Worm (Caenorhabditis elegans) whole organism, early embryonic: Measurements from ENCODE around the gene sups-1.

Experiments
- ama-1 ChIP-seq: fragments of 150-350 bp; optimal IDR thresholded peaks from 2 replicates; lab custom pipeline; 2014
- ceh-36 ChIP-seq: sonication (generic microtip); optimal IDR thresholded peaks from 2 replicates; lab custom pipeline; 2016; ENCODE audit warnings: missing genetic modification characterization, inconsistent platforms, missing compliant biosample characterization
- flt-1 ChIP-seq: fragments of 200-800 bp; sonication (Bioruptor generic); IDR thresholded peaks from 2 replicates; pipeline ENCODE4 v1.3.6; 2022; ENCODE audit warnings: missing genetic modification characterization, missing compliant biosample characterization
- hnd-1 ChIP-seq: sonication (generic microtip); optimal IDR thresholded peaks from 2 replicates; lab custom pipeline; 2016; ENCODE audit warnings: missing genetic modification characterization, missing compliant biosample characterization

ce11 chrX:6048508-6048907 is 44.6 kb downstream of the sups-1 start, which contains the start of gene pak-1:
- no peak for TF ChIP-seq flt-1
- TF ChIP-seq ceh-36 (tag; lab: Kevin White, UChicago): no peak
- TF ChIP-seq ama-1 (lab: Kevin White, UChicago): no peak
- no peak for TF ChIP-seq hnd-1 (tag; lab: Kevin White, UChicago)
